Fruit fly (Drosophila melanogaster): ENCODE results near the gene CG33189.

The CG33189 gene

DNA sequence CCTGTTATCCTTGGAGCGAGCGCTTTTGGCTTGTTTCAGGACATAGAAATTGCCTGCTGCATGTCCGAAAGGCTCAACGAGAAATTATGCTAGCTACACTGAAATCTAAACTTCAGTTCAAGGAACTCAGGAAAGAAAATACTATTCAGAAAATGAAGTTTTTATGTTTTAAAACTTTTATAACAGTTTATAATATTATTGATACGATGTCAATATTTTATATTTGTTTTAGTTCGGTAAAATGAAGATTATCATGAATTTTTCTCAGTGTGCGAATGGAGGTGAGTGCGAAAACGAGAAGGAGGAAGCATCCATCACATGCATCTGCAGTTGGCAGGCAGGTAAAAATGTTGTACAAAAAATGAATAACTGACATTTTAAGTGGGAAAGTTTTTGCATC is 34.2 kb downstream of the CG33189 start (continued):
- TF ChIP-seq Mrtf (GFP tag; IDR thresholded peaks at IDR 0.05) (no peak), CG2120 (GFP tag; optimal IDR thresholded peaks at IDR 0.05) (peak; percentile 38), Sry-β (GFP tag; optimal IDR thresholded peaks at IDR 0.05) (no peak), YL-1 (GFP tag; optimal IDR thresholded peaks at IDR 0.05) (no peak), CG7786 (GFP tag; optimal IDR thresholded peaks at IDR 0.05) (no peak), Jarid2 (GFP tag; optimal IDR thresholded peaks at IDR 0.05) (no peak), CG17361 (GFP tag; IDR thresholded peaks at IDR 0.05) (peak; percentile 71; the same call in 2 of the 3 replicates), CG12299 (tag; optimal IDR thresholded peaks at IDR 0.05) (peak; percentile 30), CG17186 (GFP tag; optimal IDR thresholded peaks at IDR 0.05) (no peak), tap (tag; optimal IDR thresholded peaks at IDR 0.05) (peak; percentile 37), schlank (tag; optimal IDR thresholded peaks at IDR 0.05) (no peak), crol (GFP tag; IDR thresholded peaks at IDR 0.05) (no peak), ttk (GFP tag; IDR thresholded peaks at IDR 0.05) (no peak), Asciz (GFP tag; optimal IDR thresholded peaks at IDR 0.05) (peak; percentile 58), C15 (GFP tag; IDR thresholded peaks at IDR 0.05) (no peak), CG1832 (GFP tag; optimal IDR thresholded peaks at IDR 0.05) (no peak), fd3F (GFP tag; optimal IDR thresholded peaks at IDR 0.05) (peak; percentile 8), unc-4 (GFP tag; IDR thresholded peaks at IDR 0.05; ENCODE audit: partially characterized antibody) (no peak), D (optimal IDR thresholded peaks at IDR 0.05) (no peak), D (GFP tag; optimal IDR thresholded peaks at IDR 0.05) (peak; percentile 38), mam (GFP tag; optimal IDR thresholded peaks at IDR 0.05) (no peak), Hmr (GFP tag; optimal IDR thresholded peaks at IDR 0.05) (no peak), scrt (GFP tag; optimal IDR thresholded peaks at IDR 0.05) (no peak), CG5180 (GFP tag; optimal IDR thresholded peaks at IDR 0.05) (peak; percentile 27), Dad (GFP tag; optimal IDR thresholded peaks at IDR 0.05) (no peak), lov (optimal IDR thresholded peaks at IDR 0.05) (no peak), lov (GFP tag; IDR thresholded peaks at IDR 0.05) (no peak), bowl (GFP tag; IDR thresholded peaks at IDR 0.05) (no peak), CG31388 (GFP tag; optimal IDR thresholded peaks at IDR 0.05) (no peak), TFAM (GFP tag; optimal IDR thresholded peaks at IDR 0.05) (no peak), CG12219 (GFP tag; optimal IDR thresholded peaks at IDR 0.05) (peak; percentile 15), p53 (GFP tag; optimal IDR thresholded peaks at IDR 0.05) (no peak), da (GFP tag; optimal IDR thresholded peaks at IDR 0.05) (no peak), ranshi (GFP tag; IDR thresholded peaks at IDR 0.05) (peak; percentile 69), Aef1 (GFP tag; IDR thresholded peaks at IDR 0.05) (no peak), Mad (GFP tag; optimal IDR thresholded peaks at IDR 0.05) (peak; percentile 55), nerfin-2 (GFP tag; IDR thresholded peaks at IDR 0.05; ENCODE audit: partially characterized antibody) (no peak), kay (GFP tag; optimal IDR thresholded peaks at IDR 0.05) (no peak), CG2889 (GFP tag; IDR thresholded peaks at IDR 0.05) (no peak), CG6254 (GFP tag; optimal IDR thresholded peaks at IDR 0.05) (peak; percentile 20), dm (GFP tag; optimal IDR thresholded peaks at IDR 0.05) (no peak), esg (GFP tag; conservative IDR thresholded peaks at IDR 0.05) (peak; percentile 68), Lpt (GFP tag; optimal IDR thresholded peaks at IDR 0.05) (no peak), CG11247 (GFP tag; IDR thresholded peaks at IDR 0.05) (no peak), trh (GFP tag; optimal IDR thresholded peaks at IDR 0.05) (no peak), gem (tag; optimal IDR thresholded peaks at IDR 0.05) (peak; percentile 84), Vsx1 (GFP tag; optimal IDR thresholded peaks at IDR 0.05) (no peak), CG12391 (tag; optimal IDR thresholded peaks at IDR 0.05) (peak; percentile 74), CG10274 (GFP tag; optimal IDR thresholded peaks at IDR 0.05) (no peak), Sry-δ (GFP tag; optimal IDR thresholded peaks at IDR 0.05) (no peak), Hr3 (GFP tag; optimal IDR thresholded peaks at IDR 0.05) (peak; percentile 49), HLH3B (GFP tag; IDR thresholded peaks at IDR 0.05) (peak; percentile 72), CoRest (tag; optimal IDR thresholded peaks at IDR 0.05) (peak; percentile 67)

Data from whole organism, embryonic.